Fruit fly (Drosophila melanogaster) whole organism, embryonic: ENCODE data around the gene RpL35.
A peak's percentile ranks its signal among the peaks of the same experiment; 100 is the strongest.

Source experiments
- Awh ChIP-seq: fragments of 200-800 bp; sonication (Bioruptor generic); IDR thresholded peaks from 2 replicates; pipeline ENCODE4, ENCODE4 v1.3.6; 2022; ENCODE audit warnings: missing biosample characterization, missing genetic modification characterization
- B-H1 ChIP-seq: fragments of 200-800 bp; sonication (Bioruptor generic); IDR thresholded peaks from 3 replicates; pipeline ENCODE4 v1.3.6; 2022; ENCODE audit warnings: missing biosample characterization, missing genetic modification characterization
- CG10565 ChIP-seq: fragments of 200-800 bp; sonication (Bioruptor generic); optimal IDR thresholded peaks from 3 replicates; lab custom pipeline; 2016; ENCODE audit warnings: missing biosample characterization, mild to moderate bottlenecking, missing genetic modification characterization
- CG11085 ChIP-seq: fragments of 200-800 bp; sonication (Bioruptor generic); IDR thresholded peaks from 2 replicates; pipeline ENCODE4 v1.3.6; 2022; ENCODE audit warnings: missing biosample characterization, missing genetic modification characterization
- CG11247 ChIP-seq: fragments of 200-800 bp; sonication (Bioruptor generic); IDR thresholded peaks from 2 replicates; pipeline ENCODE4 v1.3.6; 2022; ENCODE audit warnings: missing biosample characterization, missing genetic modification characterization
- CG11696 ChIP-seq: fragments of 200-800 bp; sonication (Bioruptor generic); IDR thresholded peaks from 2 replicates; pipeline ENCODE4 v1.3.6; 2022; ENCODE audit warnings: missing biosample characterization, missing genetic modification characterization
- CG15514 ChIP-seq: fragments of 200-800 bp; sonication (Bioruptor generic); optimal IDR thresholded peaks from 3 replicates; lab custom pipeline; 2017; ENCODE audit warnings: missing biosample characterization, missing genetic modification characterization, mild to moderate bottlenecking, moderate library complexity, missing genetic modification reagents
- CG16813 ChIP-seq: fragments of 200-800 bp; sonication (Bioruptor generic); IDR thresholded peaks from 3 replicates; pipeline ENCODE4 v1.3.6; 2022; ENCODE audit warnings: missing biosample characterization, missing genetic modification characterization; ENCODE audit not compliant: partially characterized antibody
- CG18476 ChIP-seq: fragments of 200-800 bp; sonication (Bioruptor generic); optimal IDR thresholded peaks from 2 replicates; lab custom pipeline; 2016; ENCODE audit warnings: missing biosample characterization, mild to moderate bottlenecking, missing genetic modification characterization
- CG30403 ChIP-seq: fragments of 200-800 bp; sonication (Bioruptor generic); optimal IDR thresholded peaks from 3 replicates; lab custom pipeline; 2016; ENCODE audit warnings: missing biosample characterization, missing genetic modification characterization
- CG3065 ChIP-seq: fragments of 200-800 bp; sonication (Bioruptor generic); optimal IDR thresholded peaks from 2 replicates; lab custom pipeline; 2016; ENCODE audit warnings: missing biosample characterization, missing genetic modification characterization
- CG4282 ChIP-seq: fragments of 200-800 bp; sonication (Bioruptor generic); optimal IDR thresholded peaks from 2 replicates; lab custom pipeline; 2016; ENCODE audit warnings: missing biosample characterization, missing genetic modification characterization
- CG4730 ChIP-seq: fragments of 200-800 bp; sonication (Bioruptor generic); IDR thresholded peaks from 2 replicates; pipeline ENCODE4 v1.3.6; 2022; ENCODE audit warnings: missing biosample characterization, missing genetic modification characterization
- CG6854 ChIP-seq: fragments of 200-800 bp; sonication (Bioruptor generic); optimal IDR thresholded peaks from 3 replicates; lab custom pipeline; 2017; ENCODE audit warnings: missing biosample characterization, mild to moderate bottlenecking, missing genetic modification characterization
- CG7745 ChIP-seq: fragments of 200-800 bp; sonication (Bioruptor generic); optimal IDR thresholded peaks from 2 replicates; lab custom pipeline; 2018; ENCODE audit warnings: missing biosample characterization, mild to moderate bottlenecking, missing genetic modification characterization, moderate library complexity
- CG7786 ChIP-seq: fragments of 200-800 bp; sonication (Bioruptor generic); optimal IDR thresholded peaks from 2 replicates; lab custom pipeline; 2016; ENCODE audit warnings: missing biosample characterization, missing genetic modification characterization
- CG8281 ChIP-seq: fragments of 200-800 bp; sonication (Bioruptor generic); optimal IDR thresholded peaks from 2 replicates; lab custom pipeline; 2018; ENCODE audit warnings: missing biosample characterization, mild to moderate bottlenecking, missing genetic modification characterization, moderate library complexity
- CG8290 ChIP-seq, 3 experiments: fragments of 200-800 bp; sonication (Bioruptor generic); optimal IDR thresholded peaks; 2 replicates each; lab custom pipeline; 2016 to 2019; ENCODE audit warnings: missing biosample characterization in 3 of 3, missing genetic modification characterization in 3 of 3, mild to moderate bottlenecking in 2 of 3, moderate library complexity in 1 of 3
- CG8765 ChIP-seq: fragments of 200-800 bp; sonication (Bioruptor generic); IDR thresholded peaks from 2 replicates; pipeline ENCODE4 v1.3.6; 2022; ENCODE audit warnings: missing biosample characterization, missing genetic modification characterization
- CG9876 ChIP-seq: fragments of 200-800 bp; sonication (Bioruptor generic); optimal IDR thresholded peaks from 2 replicates; lab custom pipeline; 2016; ENCODE audit warnings: missing biosample characterization, missing genetic modification characterization
- Dip2 ChIP-seq: fragments of 200-800 bp; sonication (Bioruptor generic); IDR thresholded peaks from 2 replicates; pipeline ENCODE4 v1.3.6; 2022; ENCODE audit warnings: missing biosample characterization, missing genetic modification characterization
- Dref ChIP-seq: fragments of 200-800 bp; sonication (Bioruptor generic); IDR thresholded peaks from 2 replicates; pipeline ENCODE4 v1.3.6; 2022; ENCODE audit warnings: missing biosample characterization, missing genetic modification characterization
- Fer3 ChIP-seq: fragments of 200-800 bp; sonication (Bioruptor generic); optimal IDR thresholded peaks from 2 replicates; lab custom pipeline; 2018; ENCODE audit warnings: missing biosample characterization, mild to moderate bottlenecking, missing genetic modification characterization, moderate library complexity
- Gsc ChIP-seq: fragments of 200-800 bp; sonication (Bioruptor generic); IDR thresholded peaks from 2 replicates; pipeline ENCODE4 v1.3.6; 2022; ENCODE audit warnings: missing biosample characterization, missing genetic modification characterization
- HLH4C ChIP-seq: fragments of 200-800 bp; sonication (Bioruptor generic); IDR thresholded peaks from 3 replicates; pipeline ENCODE4 v1.3.6; 2022; ENCODE audit warnings: missing biosample characterization, missing genetic modification characterization; ENCODE audit not compliant: partially characterized antibody
- HmgZ ChIP-seq: fragments of 200-800 bp; sonication (Bioruptor generic); optimal IDR thresholded peaks from 2 replicates; lab custom pipeline; 2018; ENCODE audit warnings: missing biosample characterization, mild to moderate bottlenecking, missing genetic modification characterization
- Hr51 ChIP-seq, 2 experiments: fragments of 200-800 bp; sonication (Bioruptor generic); optimal IDR thresholded peaks; 2 replicates in 1 of 2; 3 replicates in 1 of 2; lab custom pipeline; 2016 to 2018; ENCODE audit warnings: missing biosample characterization in 2 of 2, missing genetic modification characterization in 2 of 2, mild to moderate bottlenecking in 1 of 2, moderate library complexity in 1 of 2
- Meics ChIP-seq: fragments of 200-800 bp; sonication (Bioruptor generic); optimal IDR thresholded peaks from 2 replicates; lab custom pipeline; 2017; ENCODE audit warnings: missing biosample characterization, mild to moderate bottlenecking, missing genetic modification characterization
- PHDP ChIP-seq: fragments of 200-800 bp; sonication (Bioruptor generic); optimal IDR thresholded peaks from 3 replicates; lab custom pipeline; 2018; ENCODE audit warnings: missing biosample characterization, mild to moderate bottlenecking, missing genetic modification characterization, moderate library complexity
- Stat92E ChIP-seq, 3 experiments: fragments of >200 bp in 2 of 3; fragments of 200-800 bp in 1 of 3; sonication (Bioruptor generic) in 1 of 3; optimal IDR thresholded peaks; 2 replicates each; lab custom pipeline; 2017 to 2019; ENCODE audit warnings: missing biosample characterization in 3 of 3, missing genetic modification characterization in 3 of 3, mild to moderate bottlenecking in 1 of 3, moderate library complexity in 1 of 3
- bab2 ChIP-seq: fragments of 200-800 bp; sonication (Bioruptor generic); optimal IDR thresholded peaks from 2 replicates; lab custom pipeline; 2016; ENCODE audit warnings: missing biosample characterization, missing genetic modification characterization
- crp ChIP-seq, 2 experiments: fragments of 200-800 bp; sonication (Bioruptor generic); optimal IDR thresholded peaks; 2 replicates in 1 of 2; 3 replicates in 1 of 2; lab custom pipeline; 2017; ENCODE audit warnings: missing biosample characterization in 2 of 2, missing genetic modification characterization in 2 of 2, mild to moderate bottlenecking in 1 of 2, moderate library complexity in 1 of 2
- dati ChIP-seq: fragments of 200-800 bp; sonication (Bioruptor generic); IDR thresholded peaks from 2 replicates; pipeline ENCODE4 v1.3.6; 2022; ENCODE audit warnings: missing biosample characterization, missing genetic modification characterization
- dysf ChIP-seq: fragments of 200-800 bp; sonication (Bioruptor generic); IDR thresholded peaks from 3 replicates; pipeline ENCODE4 v1.3.6; 2022; ENCODE audit warnings: missing biosample characterization, missing genetic modification characterization
- fd96Cb ChIP-seq: fragments of 200-800 bp; sonication (Bioruptor generic); optimal IDR thresholded peaks from 2 replicates; lab custom pipeline; 2018; ENCODE audit warnings: missing biosample characterization, mild to moderate bottlenecking, missing genetic modification characterization, moderate library complexity
- gcm2 ChIP-seq: fragments of 200-800 bp; sonication (Bioruptor generic); optimal IDR thresholded peaks from 2 replicates; lab custom pipeline; 2016; ENCODE audit warnings: missing biosample characterization, missing genetic modification characterization
- jumu ChIP-seq: fragments of 200-800 bp; sonication (Bioruptor generic); optimal IDR thresholded peaks from 3 replicates; lab custom pipeline; 2016; ENCODE audit warnings: missing biosample characterization, missing genetic modification characterization
- kah ChIP-seq: fragments of 200-800 bp; sonication (Bioruptor generic); optimal IDR thresholded peaks from 2 replicates; lab custom pipeline; 2018; ENCODE audit warnings: missing biosample characterization, mild to moderate bottlenecking, missing genetic modification characterization
- lola ChIP-seq, 3 experiments: fragments of >200 bp in 2 of 3; fragments of 200-800 bp in 1 of 3; sonication (Bioruptor generic) in 1 of 3; optimal IDR thresholded peaks; 2 replicates each; lab custom pipeline; 2017 to 2019; ENCODE audit warnings: missing biosample characterization in 3 of 3, missing genetic modification characterization in 3 of 3, mild to moderate bottlenecking in 1 of 3, moderate library complexity in 1 of 3
- maf-S ChIP-seq: fragments of 200-800 bp; sonication (Bioruptor generic); optimal IDR thresholded peaks from 2 replicates; lab custom pipeline; 2016; ENCODE audit warnings: missing biosample characterization, missing genetic modification characterization
- org-1 ChIP-seq: fragments of 200-800 bp; sonication (Bioruptor generic); optimal IDR thresholded peaks from 2 replicates; lab custom pipeline; 2017; ENCODE audit warnings: missing biosample characterization, missing genetic modification characterization
- pho ChIP-seq: fragments of 200-800 bp; sonication (Bioruptor generic); optimal IDR thresholded peaks from 2 replicates; lab custom pipeline; 2016; ENCODE audit warnings: missing biosample characterization, missing genetic modification characterization
- phol ChIP-seq: fragments of 200-800 bp; sonication (Bioruptor generic); optimal IDR thresholded peaks from 3 replicates; lab custom pipeline; 2018; ENCODE audit warnings: missing biosample characterization, mild to moderate bottlenecking, missing genetic modification characterization, moderate library complexity
- prd ChIP-seq, 3 experiments: fragments of >200 bp in 2 of 3; fragments of 200-800 bp in 1 of 3; sonication (Bioruptor generic) in 1 of 3; optimal IDR thresholded peaks in 2 of 3; IDR thresholded peaks in 1 of 3; 2 replicates in 2 of 3; 3 replicates in 1 of 3; pipeline versions ENCODE4 v1.3.6 to Lab custom; 2017 to 2022; ENCODE audit warnings: missing biosample characterization in 1 of 3, missing genetic modification characterization in 1 of 3
- ranshi ChIP-seq: fragments of 200-800 bp; sonication (Bioruptor generic); IDR thresholded peaks from 2 replicates; pipeline ENCODE4 v1.3.6; 2022; ENCODE audit warnings: missing biosample characterization, missing genetic modification characterization
- row ChIP-seq: fragments of 200-800 bp; sonication (Bioruptor generic); IDR thresholded peaks from 3 replicates; pipeline ENCODE4 v1.3.6; 2022; ENCODE audit warnings: missing biosample characterization, missing genetic modification characterization
- sim ChIP-seq: fragments of 200-800 bp; sonication (Bioruptor generic); IDR thresholded peaks from 2 replicates; pipeline ENCODE4 v1.3.6; 2022; ENCODE audit warnings: missing biosample characterization, missing genetic modification characterization
- sug ChIP-seq: fragments of 200-800 bp; optimal IDR thresholded peaks from 2 replicates; lab custom pipeline; 2019; ENCODE audit warnings: missing biosample characterization, mild to moderate bottlenecking, missing genetic modification characterization, moderate library complexity
- tin ChIP-seq: fragments of 200-800 bp; sonication (Bioruptor generic); optimal IDR thresholded peaks from 3 replicates; lab custom pipeline; 2016; ENCODE audit warnings: missing biosample characterization, missing genetic modification characterization

The RpL35 gene

dm6 chrX:5705899-5706312, 33.7 kb downstream of the RpL35 start (continued):
- TF ChIP-seq CG4282 (GFP tag; lab: Kevin White, UChicago), result no peak
- peak; percentile 85 for TF ChIP-seq CG15514 (GFP tag; lab: Kevin White, UChicago)
- TF ChIP-seq dati, result peak; percentile 80
- TF ChIP-seq tin (GFP tag; lab: Kevin White, UChicago), result peak; percentile 77
- TF ChIP-seq CG4730 (GFP tag; lab: Robert Waterston, UW), result peak; percentile 88
- TF ChIP-seq lola (GFP tag; optimal IDR thresholded peaks at IDR 0.05; lab: Kevin White, UChicago), result no peak
- no peak for TF ChIP-seq CG7745 (tag; lab: Kevin White, UChicago)
- no peak for TF ChIP-seq Stat92E (GFP tag; optimal IDR thresholded peaks at IDR 0.05; lab: Kevin White, UChicago)
- no peak for TF ChIP-seq CG10565 (GFP tag; lab: Kevin White, UChicago)
- no peak for TF ChIP-seq HLH4C (GFP tag; lab: Robert Waterston, UW)
- peak; percentile 92 for TF ChIP-seq CG11247 (GFP tag; lab: Robert Waterston, UW)
- TF ChIP-seq B-H1 (GFP tag; lab: Robert Waterston, UW), result peak; percentile 89
- 0 out of 2 replicates have a peak, but pooled peaks have one; percentile 38 for TF ChIP-seq sim
- peak; percentile 41 for TF ChIP-seq CG7786 (GFP tag; lab: Kevin White, UChicago)
- peak; percentile 47 for TF ChIP-seq CG8765 (GFP tag; lab: Robert Waterston, UW)
- TF ChIP-seq phol (tag; lab: Kevin White, UChicago), result peak; percentile 82
- peak; percentile 68 for TF ChIP-seq HmgZ
- TF ChIP-seq Awh (GFP tag; lab: Robert Waterston, UW), result peak; percentile 93
- TF ChIP-seq gcm2 (GFP tag; lab: Kevin White, UChicago), result peak; percentile 15
- peak; percentile 90 for TF ChIP-seq Meics (GFP tag; lab: Kevin White, UChicago)
- TF ChIP-seq CG6854, result peak; percentile 82
- peak; percentile 90 for TF ChIP-seq ranshi (GFP tag; lab: Robert Waterston, UW)
- peak; percentile 75 for TF ChIP-seq CG18476 (GFP tag; lab: Kevin White, UChicago)
- peak; percentile 84 for TF ChIP-seq Gsc (GFP tag; lab: Robert Waterston, UW)
- no peak for TF ChIP-seq CG3065
- TF ChIP-seq Fer3 (tag; lab: Kevin White, UChicago), result peak; percentile 86
- TF ChIP-seq dysf, result peak; percentile 96
- peak; percentile 68 for TF ChIP-seq jumu (GFP tag; lab: Kevin White, UChicago)
- TF ChIP-seq org-1 (GFP tag; lab: Kevin White, UChicago), result peak; percentile 84
- TF ChIP-seq CG16813 (GFP tag; lab: Robert Waterston, UW), result no peak
- TF ChIP-seq kah (GFP tag; lab: Kevin White, UChicago), result peak; percentile 73
- TF ChIP-seq row (GFP tag; lab: Robert Waterston, UW), result peak; percentile 90
- TF ChIP-seq CG11696 (GFP tag; lab: Robert Waterston, UW), result peak; percentile 69
- TF ChIP-seq fd96Cb (tag; lab: Kevin White, UChicago), result peak; percentile 81
- TF ChIP-seq bab2 (GFP tag; lab: Kevin White, UChicago), result peak; percentile 45
- peak; percentile 42 for TF ChIP-seq maf-S (GFP tag; lab: Kevin White, UChicago)
- TF ChIP-seq pho (GFP tag; lab: Kevin White, UChicago), result peak; percentile 47
- no peak for TF ChIP-seq CG8290 (GFP tag; optimal IDR thresholded peaks at IDR 0.05; lab: Kevin White, UChicago)
- TF ChIP-seq CG8290 (tag; optimal IDR thresholded peaks at IDR 0.05; lab: Kevin White, UChicago), result peak in 1 of 2 experiments; percentile 92
- TF ChIP-seq prd (optimal IDR thresholded peaks at IDR 0.05; lab: Kevin White, UChicago), result no peak
- TF ChIP-seq prd (GFP tag; IDR thresholded peaks at IDR 0.05; lab: Robert Waterston, UW), result peak; percentile 92
- peak; percentile 57 for TF ChIP-seq CG8281
- 0 out of 2 replicates have a peak, but pooled peaks have one; percentile 14 for TF ChIP-seq Dref (GFP tag; lab: Robert Waterston, UW)
- peak; percentile 80 for TF ChIP-seq sug (tag; lab: Kevin White, UChicago)
- peak in 1 of 2 experiments; percentile 25 for TF ChIP-seq crp (GFP tag; optimal IDR thresholded peaks at IDR 0.05; lab: Kevin White, UChicago)
- TF ChIP-seq Hr51 (GFP tag; optimal IDR thresholded peaks at IDR 0.05; lab: Kevin White, UChicago), result peak; percentile 35 to 86
- TF ChIP-seq CG9876, result peak; percentile 21
- peak; percentile 83 for TF ChIP-seq CG30403
- peak; percentile 88 for TF ChIP-seq CG11085 (GFP tag; lab: Robert Waterston, UW)
- peak; percentile 41; the same call in 1 of the 2 replicates for TF ChIP-seq Dip2
- peak; percentile 81 for TF ChIP-seq PHDP (tag; lab: Kevin White, UChicago)
